Worm (Caenorhabditis elegans) whole organism, L1 larva: Measurements from ENCODE around the gene ceh-74.

ENCODE experiments used
- C04F5.9 ChIP-seq: sonication (generic microtip); optimal IDR thresholded peaks from 2 replicates; lab custom pipeline; 2016; ENCODE audit warnings: missing genetic modification characterization, missing compliant biosample characterization
- Y116A8C.19 ChIP-seq: sonication (generic microtip); optimal IDR thresholded peaks from 2 replicates; lab custom pipeline; 2016; ENCODE audit warnings: missing compliant biosample characterization, missing genetic modification characterization, borderline replicate concordance
- aha-1 ChIP-seq: fragments of 150-350 bp; optimal IDR thresholded peaks from 2 replicates; lab custom pipeline; 2014; ENCODE audit warnings: missing biosample characterization, missing genetic modification characterization
- alr-1 ChIP-seq: fragments of 200-800 bp; sonication (Bioruptor generic); optimal IDR thresholded peaks from 2 replicates; lab custom pipeline; 2018; ENCODE audit warnings: borderline replicate concordance, mild to moderate bottlenecking, missing genetic modification characterization, missing compliant biosample characterization
- ceh-63 ChIP-seq: fragments of 200-800 bp; sonication (Bioruptor generic); optimal IDR thresholded peaks from 2 replicates; lab custom pipeline; 2018; ENCODE audit warnings: mild to moderate bottlenecking, missing genetic modification characterization, missing compliant biosample characterization
- ceh-88 ChIP-seq: fragments of 200-800 bp; sonication (Bioruptor generic); IDR thresholded peaks from 2 replicates; pipeline ENCODE4 v1.3.6; 2022; ENCODE audit warnings: missing genetic modification characterization, missing compliant biosample characterization
- ceh-90 ChIP-seq: sonication (generic microtip); optimal IDR thresholded peaks from 2 replicates; lab custom pipeline; 2016; ENCODE audit warnings: missing genetic modification characterization, missing compliant biosample characterization
- dsc-1 ChIP-seq: sonication (generic microtip); optimal IDR thresholded peaks from 2 replicates; lab custom pipeline; 2016; ENCODE audit warnings: mild to moderate bottlenecking, missing genetic modification characterization, missing compliant biosample characterization
- efl-1 ChIP-seq, 4 experiments: fragments of 150-350 bp; optimal IDR thresholded peaks in 3 of 4; peaks in 1 of 4; 1 replicate in 1 of 4; 2 replicates in 3 of 4; lab custom pipeline; 2014; ENCODE audit warnings: missing biosample characterization in 2 of 4, missing genetic modification characterization in 2 of 4, missing genetic modification reagents in 2 of 4
- efl-3 ChIP-seq: fragments of 200-800 bp; sonication (Bioruptor generic); optimal IDR thresholded peaks from 2 replicates; lab custom pipeline; 2018; ENCODE audit warnings: mild to moderate bottlenecking, missing genetic modification characterization, missing compliant biosample characterization
- elt-2 ChIP-seq: sonication (generic microtip); optimal IDR thresholded peaks from 2 replicates; lab custom pipeline; 2016; ENCODE audit warnings: missing genetic modification characterization, mild to moderate bottlenecking, inconsistent platforms, missing compliant biosample characterization, missing genetic modification reagents
- elt-3 ChIP-seq, 6 experiments: fragments of 150-350 bp in 1 of 6; sonication (generic microtip); optimal IDR thresholded peaks; 2 replicates each; lab custom pipeline; 2017 to 2018; ENCODE audit warnings: missing biosample characterization in 6 of 6, missing genetic modification characterization in 6 of 6, inconsistent platforms in 1 of 6
- hlh-17 ChIP-seq: fragments of 200-800 bp; sonication (Bioruptor generic); optimal IDR thresholded peaks from 2 replicates; lab custom pipeline; 2018; ENCODE audit warnings: missing genetic modification characterization, mild to moderate bottlenecking, missing compliant biosample characterization, moderate library complexity, borderline replicate concordance
- hlh-4 ChIP-seq: sonication (generic microtip); optimal IDR thresholded peaks from 2 replicates; lab custom pipeline; 2016; ENCODE audit warnings: mild to moderate bottlenecking, missing genetic modification characterization, missing compliant biosample characterization
- hpl-2 ChIP-seq: fragments of 150-350 bp; optimal IDR thresholded peaks from 2 replicates; lab custom pipeline; 2014; ENCODE audit warnings: missing biosample characterization, missing genetic modification reagents, missing genetic modification characterization
- isw-1 ChIP-seq: fragments of 200-800 bp; sonication (Bioruptor generic); IDR thresholded peaks from 2 replicates; pipeline ENCODE4 v1.3.6; 2022; ENCODE audit warnings: missing genetic modification characterization, missing compliant biosample characterization
- lin-13 ChIP-seq: fragments of 150-350 bp; optimal IDR thresholded peaks from 2 replicates; lab custom pipeline; 2014; ENCODE audit warnings: missing biosample characterization, missing genetic modification reagents, missing genetic modification characterization
- lin-14 ChIP-seq: fragments of 200-800 bp; sonication (Bioruptor generic); optimal IDR thresholded peaks from 2 replicates; lab custom pipeline; 2018; ENCODE audit warnings: mild to moderate bottlenecking, missing genetic modification characterization, moderate library complexity, missing compliant biosample characterization
- lin-15B ChIP-seq: fragments of 150-350 bp; sonication (generic microtip); optimal IDR thresholded peaks from 3 replicates; lab custom pipeline; 2014; ENCODE audit warnings: missing biosample characterization, missing genetic modification characterization
- lin-35 ChIP-seq, 2 experiments: fragments of 150-350 bp; optimal IDR thresholded peaks; 2 replicates each; lab custom pipeline; 2014; ENCODE audit warnings: missing biosample characterization in 2 of 2, missing genetic modification characterization in 2 of 2, missing genetic modification reagents in 2 of 2
- lin-39 ChIP-seq: fragments of 150-350 bp; optimal IDR thresholded peaks from 2 replicates; lab custom pipeline; 2014; ENCODE audit warnings: missing biosample characterization, missing genetic modification reagents, missing genetic modification characterization
- mdl-1 ChIP-seq, 2 experiments: fragments of 150-350 bp; optimal IDR thresholded peaks; 2 replicates each; lab custom pipeline; 2014 to 2017; ENCODE audit warnings: missing biosample characterization in 2 of 2, missing genetic modification characterization in 2 of 2, inconsistent platforms in 1 of 2
- mef-2 ChIP-seq: fragments of 150-350 bp; optimal IDR thresholded peaks from 2 replicates; lab custom pipeline; 2014; ENCODE audit warnings: missing biosample characterization, missing genetic modification characterization
- nhr-11 ChIP-seq: fragments of 150-350 bp; optimal IDR thresholded peaks from 2 replicates; lab custom pipeline; 2014; ENCODE audit warnings: missing biosample characterization, missing genetic modification characterization
- nhr-47 ChIP-seq: sonication (generic microtip); optimal IDR thresholded peaks from 2 replicates; lab custom pipeline; 2016; ENCODE audit warnings: mild to moderate bottlenecking, missing genetic modification characterization, moderate library complexity, missing compliant biosample characterization
- nhr-71 ChIP-seq: sonication (generic microtip); optimal IDR thresholded peaks from 2 replicates; lab custom pipeline; 2016; ENCODE audit warnings: mild to moderate bottlenecking, missing genetic modification characterization, moderate library complexity, missing compliant biosample characterization
- nhr-76 ChIP-seq: sonication (generic microtip); optimal IDR thresholded peaks from 2 replicates; lab custom pipeline; 2017; ENCODE audit warnings: missing biosample characterization, missing genetic modification characterization
- nhr-77 ChIP-seq: fragments of 150-350 bp; optimal IDR thresholded peaks from 2 replicates; lab custom pipeline; 2014; ENCODE audit warnings: missing biosample characterization, missing genetic modification characterization
- nhr-84 ChIP-seq: sonication (generic microtip); optimal IDR thresholded peaks from 2 replicates; lab custom pipeline; 2017; ENCODE audit warnings: missing biosample characterization, missing genetic modification characterization
- nhr-90 ChIP-seq: sonication (generic microtip); optimal IDR thresholded peaks from 2 replicates; lab custom pipeline; 2016; ENCODE audit warnings: mild to moderate bottlenecking, missing genetic modification characterization, missing compliant biosample characterization; ENCODE audit not compliant: poor library complexity
- pag-3 ChIP-seq: sonication (generic microtip); optimal IDR thresholded peaks from 2 replicates; lab custom pipeline; 2017; ENCODE audit warnings: missing genetic modification characterization, mild to moderate bottlenecking, missing compliant biosample characterization, antibody characterized with exemption, borderline replicate concordance; ENCODE audit not compliant: insufficient read depth
- rnt-1 ChIP-seq: sonication (generic microtip); optimal IDR thresholded peaks from 2 replicates; lab custom pipeline; 2016; ENCODE audit warnings: mild to moderate bottlenecking, missing genetic modification characterization, moderate library complexity, missing compliant biosample characterization
- skn-1 ChIP-seq: fragments of 150-350 bp; optimal IDR thresholded peaks from 2 replicates; lab custom pipeline; 2014; ENCODE audit warnings: missing biosample characterization, missing genetic modification characterization
- snpc-4 ChIP-seq: fragments of 150-350 bp; optimal IDR thresholded peaks from 2 replicates; lab custom pipeline; 2014; ENCODE audit warnings: missing biosample characterization, missing genetic modification characterization
- snu-23 ChIP-seq: sonication (generic microtip); optimal IDR thresholded peaks from 2 replicates; lab custom pipeline; 2016; ENCODE audit warnings: missing genetic modification characterization, missing compliant biosample characterization
- sup-37 ChIP-seq: fragments of 200-800 bp; sonication (Bioruptor generic); optimal IDR thresholded peaks from 2 replicates; lab custom pipeline; 2018; ENCODE audit warnings: mild to moderate bottlenecking, missing genetic modification characterization, missing compliant biosample characterization
- swsn-7 ChIP-seq: sonication (generic microtip); optimal IDR thresholded peaks from 2 replicates; lab custom pipeline; 2016; ENCODE audit warnings: missing genetic modification characterization, missing compliant biosample characterization
- tlp-1 ChIP-seq: fragments of 150-350 bp; optimal IDR thresholded peaks from 2 replicates; lab custom pipeline; 2014; ENCODE audit warnings: missing biosample characterization, missing genetic modification characterization
- unc-30 ChIP-seq: sonication (generic microtip); optimal IDR thresholded peaks from 2 replicates; lab custom pipeline; 2017; ENCODE audit warnings: missing biosample characterization, missing genetic modification characterization
- unc-62 ChIP-seq: fragments of 150-350 bp; optimal IDR thresholded peaks from 2 replicates; lab custom pipeline; 2014; ENCODE audit warnings: missing biosample characterization, missing genetic modification reagents, missing genetic modification characterization
- unc-86 ChIP-seq: sonication (generic microtip); optimal IDR thresholded peaks from 2 replicates; lab custom pipeline; 2016; ENCODE audit warnings: missing genetic modification characterization, missing compliant biosample characterization
- unc-98 ChIP-seq: fragments of 200-800 bp; sonication (Bioruptor generic); IDR thresholded peaks from 2 replicates; pipeline ENCODE4 v1.3.6; 2022; ENCODE audit warnings: missing genetic modification characterization, missing compliant biosample characterization
- vab-15 ChIP-seq: sonication (generic microtip); optimal IDR thresholded peaks from 2 replicates; lab custom pipeline; 2017; ENCODE audit warnings: missing genotype, mild to moderate bottlenecking, missing genetic modification characterization, missing compliant biosample characterization
- xbp-1 ChIP-seq: sonication (generic microtip); optimal IDR thresholded peaks from 2 replicates; lab custom pipeline; 2016; ENCODE audit warnings: missing genetic modification characterization, missing compliant biosample characterization
- zag-1 ChIP-seq: fragments of 150-350 bp; optimal IDR thresholded peaks from 2 replicates; lab custom pipeline; 2014; ENCODE audit warnings: missing biosample characterization, missing genetic modification characterization
- ztf-4 ChIP-seq: fragments of 150-350 bp; optimal IDR thresholded peaks from 2 replicates; lab custom pipeline; 2014; ENCODE audit warnings: missing biosample characterization, missing genetic modification characterization

Gene ceh-74

ce11 chrV:14193451-14193850, 15.6 kb downstream of the ceh-74 start, which contains the start of gene atfs-1 (continued):
- TF ChIP-seq efl-3 (GFP tag; lab: Kevin White, UChicago) (no peak), sup-37 (GFP tag; lab: Kevin White, UChicago) (no peak), unc-98 (GFP tag; lab: Robert Waterston, UW) (no peak), nhr-76 (tag; lab: Kevin White, UChicago) (no peak), lin-13 (GFP tag; lab: Kevin White, UChicago) (peak; percentile 51), nhr-90 (tag; lab: Kevin White, UChicago) (peak; percentile 73), lin-14 (GFP tag; lab: Kevin White, UChicago) (peak; percentile 90), pag-3 (no peak), rnt-1 (tag; lab: Kevin White, UChicago) (peak; percentile 83), unc-30 (tag; lab: Kevin White, UChicago) (no peak), hlh-17 (GFP tag; lab: Kevin White, UChicago) (no peak), efl-1 (optimal IDR thresholded peaks at IDR 0.05; lab: Kevin White, UChicago) (peak; percentile 64 to 75), efl-1 (GFP tag; optimal IDR thresholded peaks at IDR 0.05 in 1 of 2; lab: Kevin White, UChicago) (peak; percentile 27 to 85), ceh-90 (no peak), lin-15B (tag; lab: Kevin White, UChicago) (peak; percentile 21), snpc-4 (tag; lab: Kevin White, UChicago) (no peak), Y116A8C.19 (tag; lab: Kevin White, UChicago) (no peak), dsc-1 (tag; lab: Kevin White, UChicago) (peak; percentile 20), elt-3 (tag; optimal IDR thresholded peaks at IDR 0.05; lab: Kevin White, UChicago) (peak in 1 of 6 experiments; percentile 36), C04F5.9 (no peak), ceh-88 (GFP tag; lab: Robert Waterston, UW) (no peak), vab-15 (tag; lab: Kevin White, UChicago) (no peak), ztf-4 (no peak), nhr-71 (peak; percentile 87), lin-35 (GFP tag; optimal IDR thresholded peaks at IDR 0.05; lab: Kevin White, UChicago) (peak; percentile 55 to 78), skn-1 (tag; lab: Kevin White, UChicago) (peak; percentile 3), unc-86 (tag; lab: Kevin White, UChicago) (no peak), tlp-1 (tag; lab: Kevin White, UChicago) (no peak), swsn-7 (peak; percentile 72), nhr-77 (peak; percentile 63), ceh-63 (GFP tag; lab: Kevin White, UChicago) (no peak), unc-62 (GFP tag; lab: Kevin White, UChicago) (no peak), xbp-1 (tag; lab: Kevin White, UChicago) (peak; percentile 52), zag-1 (no peak), elt-2 (peak; percentile 66), alr-1 (tag; lab: Kevin White, UChicago) (no peak), aha-1 (no peak), isw-1 (no peak), mef-2 (tag; lab: Kevin White, UChicago) (no peak), hpl-2 (GFP tag; lab: Kevin White, UChicago) (no peak), mdl-1 (tag; optimal IDR thresholded peaks at IDR 0.05; lab: Kevin White, UChicago) (peak in 1 of 2 experiments; percentile 68), nhr-11 (no peak), snu-23 (GFP tag; lab: Kevin White, UChicago) (peak; percentile 86), nhr-84 (tag; lab: Kevin White, UChicago) (no peak), hlh-4 (tag; lab: Kevin White, UChicago) (no peak), lin-39 (tag; lab: Kevin White, UChicago) (no peak), nhr-47 (tag; lab: Kevin White, UChicago) (peak; percentile 72)
